Worm (Caenorhabditis elegans) whole organism, L4 larva: ENCODE results near the gene alg-4.
A peak's percentile ranks its signal among the peaks of the same experiment; 100 is the strongest.

Experiments
- T26A8.4 ChIP-seq: fragments of 200-800 bp; sonication (Bioruptor generic); IDR thresholded peaks from 2 replicates; pipeline ENCODE4 v1.3.6; 2022; ENCODE audit warnings: missing genetic modification characterization, missing compliant biosample characterization
- Y105C5A.15 ChIP-seq: fragments of 200-800 bp; sonication (Bioruptor generic); IDR thresholded peaks from 2 replicates; pipeline ENCODE4 v1.3.6; 2022; ENCODE audit warnings: missing genetic modification characterization, missing compliant biosample characterization
- Y75B8A.6 ChIP-seq: fragments of 200-800 bp; sonication (Bioruptor generic); IDR thresholded peaks from 2 replicates; pipeline ENCODE4 v1.3.6; 2022; ENCODE audit warnings: missing genetic modification reagents, missing genetic modification characterization, missing compliant biosample characterization
- ZK546.5 ChIP-seq, 2 experiments: sonication (generic microtip); optimal IDR thresholded peaks; 2 replicates each; lab custom pipeline; 2017; ENCODE audit warnings: missing biosample characterization in 2 of 2, missing genetic modification characterization in 2 of 2
- arid-1 ChIP-seq: fragments of 200-800 bp; sonication (Bioruptor generic); conservative IDR thresholded peaks from 2 replicates; pipeline ENCODE4 v1.3.6; 2022; ENCODE audit warnings: missing genetic modification reagents, missing genetic modification characterization, missing compliant biosample characterization
- ceh-44 ChIP-seq: fragments of 200-800 bp; sonication (Bioruptor generic); IDR thresholded peaks from 2 replicates; pipeline ENCODE4 v1.3.6; 2022; ENCODE audit warnings: missing genetic modification reagents, missing genetic modification characterization, missing compliant biosample characterization
- ces-1 ChIP-seq: fragments of 150-350 bp; sonication (generic microtip); optimal IDR thresholded peaks from 4 replicates; lab custom pipeline; 2014; ENCODE audit warnings: missing biosample characterization, missing genetic modification reagents, missing genetic modification characterization
- daf-16 ChIP-seq, 3 experiments: sonication (generic microtip); optimal IDR thresholded peaks; 2 replicates each; lab custom pipeline; 2016 to 2017; ENCODE audit warnings: missing genetic modification characterization in 3 of 3, missing genetic modification reagents in 3 of 3, mild to moderate bottlenecking in 2 of 3, missing compliant biosample characterization in 2 of 3, missing biosample characterization in 1 of 3, moderate library complexity in 1 of 3
- duxl-1 ChIP-seq: sonication (generic microtip); optimal IDR thresholded peaks from 2 replicates; lab custom pipeline; 2016; ENCODE audit warnings: mild to moderate bottlenecking, missing genetic modification characterization, moderate library complexity, missing compliant biosample characterization; ENCODE audit not compliant: poor library complexity
- dve-1 ChIP-seq: sonication (generic microtip); optimal IDR thresholded peaks from 2 replicates; lab custom pipeline; 2017; ENCODE audit warnings: antibody characterized with exemption, mild to moderate bottlenecking, missing genetic modification characterization, missing compliant biosample characterization; ENCODE audit not compliant: insufficient read depth
- egl-27 ChIP-seq: sonication (generic microtip); optimal IDR thresholded peaks from 3 replicates; lab custom pipeline; 2017; ENCODE audit warnings: missing biosample characterization, missing genetic modification reagents, missing genetic modification characterization
- fos-1 ChIP-seq: fragments of 150-350 bp; optimal IDR thresholded peaks from 2 replicates; lab custom pipeline; 2014; ENCODE audit warnings: missing biosample characterization, missing genetic modification characterization
- hif-1 ChIP-seq, 2 experiments: sonication (generic microtip); optimal IDR thresholded peaks; 2 replicates each; lab custom pipeline; 2016 to 2017; ENCODE audit warnings: missing compliant biosample characterization in 2 of 2, missing genetic modification characterization in 2 of 2, missing genetic modification reagents in 2 of 2, missing genotype in 2 of 2, mild to moderate bottlenecking in 1 of 2
- hlh-11 ChIP-seq: fragments of 200-800 bp; sonication (Bioruptor generic); optimal IDR thresholded peaks from 2 replicates; lab custom pipeline; 2018; ENCODE audit warnings: mild to moderate bottlenecking, missing genetic modification characterization, missing compliant biosample characterization
- hlh-30 ChIP-seq: sonication (generic microtip); optimal IDR thresholded peaks from 2 replicates; lab custom pipeline; 2017; ENCODE audit warnings: antibody characterized with exemption, mild to moderate bottlenecking, missing genetic modification characterization, missing compliant biosample characterization; ENCODE audit not compliant: insufficient read depth
- lin-1 ChIP-seq: fragments of 200-800 bp; sonication (Bioruptor generic); IDR thresholded peaks from 2 replicates; pipeline ENCODE4 v1.3.6; 2022; ENCODE audit warnings: missing genetic modification reagents, missing genetic modification characterization, missing compliant biosample characterization
- lin-38 ChIP-seq: fragments of 200-800 bp; sonication (Bioruptor generic); IDR thresholded peaks from 2 replicates; pipeline ENCODE4 v1.3.6; 2022; ENCODE audit warnings: missing genetic modification reagents, missing genetic modification characterization, missing compliant biosample characterization
- mep-1 ChIP-seq: fragments of 150-350 bp; sonication (generic microtip); optimal IDR thresholded peaks from 3 replicates; lab custom pipeline; 2014; ENCODE audit warnings: missing biosample characterization, missing genetic modification characterization
- nhr-111 ChIP-seq: fragments of 200-800 bp; sonication (Bioruptor generic); optimal IDR thresholded peaks from 2 replicates; lab custom pipeline; 2018; ENCODE audit warnings: mild to moderate bottlenecking, missing genetic modification characterization, missing compliant biosample characterization
- nhr-25 ChIP-seq: sonication (generic microtip); optimal IDR thresholded peaks from 2 replicates; lab custom pipeline; 2017; ENCODE audit warnings: missing genetic modification characterization, mild to moderate bottlenecking, missing compliant biosample characterization, antibody characterized with exemption, moderate library complexity, borderline replicate concordance; ENCODE audit not compliant: insufficient read depth
- nhr-28 ChIP-seq: fragments of 150-350 bp; optimal IDR thresholded peaks from 2 replicates; lab custom pipeline; 2014; ENCODE audit warnings: missing biosample characterization, missing genetic modification characterization
- nhr-6 ChIP-seq: fragments of 150-350 bp; optimal IDR thresholded peaks from 2 replicates; lab custom pipeline; 2014; ENCODE audit warnings: missing biosample characterization, missing genetic modification characterization
- nhr-77 ChIP-seq: fragments of 150-350 bp; optimal IDR thresholded peaks from 2 replicates; lab custom pipeline; 2014; ENCODE audit warnings: missing biosample characterization, missing genetic modification characterization
- pqm-1 ChIP-seq: sonication (generic microtip); optimal IDR thresholded peaks from 2 replicates; lab custom pipeline; 2017; ENCODE audit warnings: missing biosample characterization, missing genetic modification characterization
- rbr-2 ChIP-seq: sonication (generic microtip); optimal IDR thresholded peaks from 2 replicates; lab custom pipeline; 2016; ENCODE audit warnings: missing genotype, missing genetic modification characterization, missing compliant biosample characterization
- saeg-2 ChIP-seq: fragments of 200-800 bp; sonication (Bioruptor generic); IDR thresholded peaks from 2 replicates; pipeline ENCODE4 v1.3.6; 2022; ENCODE audit warnings: missing genetic modification reagents, missing genetic modification characterization, missing compliant biosample characterization
- sdz-12 ChIP-seq: fragments of 200-800 bp; sonication (Bioruptor generic); optimal IDR thresholded peaks from 2 replicates; lab custom pipeline; 2018; ENCODE audit warnings: mild to moderate bottlenecking, missing genetic modification characterization, missing compliant biosample characterization
- set-16 ChIP-seq: fragments of 200-800 bp; sonication (Bioruptor generic); IDR thresholded peaks from 2 replicates; pipeline ENCODE4 v1.3.6; 2022; ENCODE audit warnings: missing genetic modification reagents, missing genetic modification characterization, missing compliant biosample characterization
- snpc-1.2 ChIP-seq: fragments of 200-800 bp; sonication (Bioruptor generic); IDR thresholded peaks from 2 replicates; pipeline ENCODE4 v1.3.6; 2022; ENCODE audit warnings: missing genetic modification reagents, missing genetic modification characterization, missing compliant biosample characterization
- tag-97 ChIP-seq: fragments of 200-800 bp; sonication (Bioruptor generic); IDR thresholded peaks from 2 replicates; pipeline ENCODE4 v1.3.6; 2022; ENCODE audit warnings: missing genetic modification characterization, missing compliant biosample characterization
- unc-39 ChIP-seq: sonication (generic microtip); optimal IDR thresholded peaks from 2 replicates; lab custom pipeline; 2017; ENCODE audit warnings: missing biosample characterization, missing genetic modification characterization
- zfp-2 ChIP-seq: sonication (generic microtip); optimal IDR thresholded peaks from 2 replicates; lab custom pipeline; 2016; ENCODE audit warnings: mild to moderate bottlenecking, missing genetic modification characterization, missing compliant biosample characterization
- zip-11 ChIP-seq: fragments of 200-800 bp; sonication (Bioruptor generic); IDR thresholded peaks from 2 replicates; pipeline ENCODE4 v1.3.6; 2022; ENCODE audit warnings: missing genetic modification characterization, missing compliant biosample characterization

Gene alg-4

DNA sequence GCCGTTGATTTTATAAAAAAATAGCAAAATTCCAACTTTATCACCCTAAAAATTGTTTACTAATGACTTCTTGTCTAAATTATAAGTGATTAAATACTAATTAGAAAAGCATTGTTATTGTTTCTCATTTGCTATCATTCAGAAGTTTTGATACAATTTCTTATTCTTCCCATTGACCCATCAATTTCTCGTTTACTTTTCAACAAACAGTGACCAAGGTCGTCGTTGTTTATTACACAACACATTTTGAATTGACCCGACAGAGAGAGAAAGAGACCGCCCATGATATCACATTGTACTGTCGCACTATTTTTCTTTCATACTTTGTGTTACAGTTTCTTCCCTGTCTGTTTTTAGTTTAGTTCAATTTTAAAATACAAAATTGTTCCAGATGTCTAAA is 36.2 kb upstream of the alg-4 start, which contains the start of gene ttr-2:
TSS of gene ttr-2 (plus strand) at position 392 of the 400 bp plus-strand sequence.
- TF ChIP-seq nhr-28 (tag; lab: Kevin White, UChicago), result peak; percentile 42
- peak; percentile 2 for TF ChIP-seq mep-1
- no peak for TF ChIP-seq ceh-44

DNA sequence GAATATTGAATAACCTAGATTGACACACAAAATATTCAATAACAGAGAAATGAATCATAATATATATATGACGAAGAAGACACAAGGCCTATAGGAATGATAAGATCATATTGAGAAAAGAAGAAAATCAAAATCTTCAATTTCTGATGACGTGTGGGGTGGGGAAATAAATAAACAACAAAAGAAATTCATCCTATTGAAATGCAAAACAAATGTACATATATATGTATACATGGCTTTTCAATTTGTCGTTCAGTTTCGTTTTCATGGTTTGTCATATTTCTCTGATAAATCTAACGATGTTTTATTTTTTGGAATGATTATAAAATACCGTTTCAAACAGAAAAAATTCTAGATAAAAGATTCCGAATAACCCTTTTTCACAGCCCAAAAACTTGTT is 35.4 kb upstream of the alg-4 start, which contains the start of gene ttr-3:
TSS of gene ttr-3 (minus strand) at position 101 of the 400 bp plus-strand sequence.
- TF ChIP-seq dve-1 (tag; lab: Kevin White, UChicago), result peak; percentile 25
- TF ChIP-seq mep-1, result no peak

DNA sequence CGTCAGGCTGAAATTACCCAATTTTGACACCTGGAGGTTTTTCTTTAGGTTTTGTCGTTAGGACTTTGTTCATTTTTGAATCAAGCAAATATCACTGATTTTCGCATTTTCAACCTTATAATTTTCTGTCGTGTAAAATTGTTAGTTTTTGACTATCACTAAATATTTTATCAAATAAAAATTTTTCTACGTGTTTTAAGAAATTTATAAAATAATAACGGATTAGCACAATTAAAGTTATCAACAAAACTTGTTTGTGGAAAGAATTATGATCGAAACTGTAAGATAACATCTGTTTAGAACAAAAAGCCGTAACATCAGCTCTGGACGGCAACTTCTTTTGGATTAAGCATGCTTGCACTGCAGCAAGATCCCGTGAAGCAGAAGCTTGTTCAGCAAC is 31.6 kb upstream of the alg-4 start, which contains the start of gene cbp-2:
TSS of gene cbp-2 (plus strand) at position 301 of the 400 bp plus-strand sequence.
- TF ChIP-seq nhr-6 (tag; lab: Kevin White, UChicago) (no peak), Y75B8A.6 (GFP tag; lab: Robert Waterston, UW) (no peak), nhr-111 (GFP tag; lab: Kevin White, UChicago) (no peak), zip-11 (no peak)
- TF ChIP-seq, all 104 proteins: peak for 0

DNA sequence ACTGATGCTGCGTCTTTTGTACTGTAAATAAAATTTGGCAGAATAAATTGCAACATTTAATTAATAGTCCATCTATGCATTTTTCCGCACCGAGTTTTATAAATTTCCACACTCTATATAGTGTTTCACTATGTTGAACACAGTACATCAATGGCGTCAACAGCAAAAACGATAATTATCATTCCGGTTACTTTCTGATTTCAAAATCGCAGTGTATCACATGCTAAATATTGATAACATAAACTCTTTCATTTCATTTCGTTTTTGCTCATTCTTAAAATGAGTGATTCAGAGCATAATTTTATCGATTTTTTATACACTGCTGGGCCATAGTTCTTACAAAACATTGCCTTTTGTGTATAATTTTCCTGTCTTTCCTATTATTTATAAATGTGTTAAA is 31.1 kb upstream of the alg-4 start:
- TF ChIP-seq daf-16 (GFP tag; optimal IDR thresholded peaks at IDR 0.05; lab: Kevin White, UChicago), result no peak
- peak; percentile 86 for TF ChIP-seq daf-16 (tag; optimal IDR thresholded peaks at IDR 0.05; lab: Kevin White, UChicago)
- no peak for TF ChIP-seq zfp-2 (tag; lab: Kevin White, UChicago)
- no peak for TF ChIP-seq tag-97 (GFP tag; lab: Robert Waterston, UW)
- peak; percentile 56 for TF ChIP-seq nhr-28 (tag; lab: Kevin White, UChicago)
- TF ChIP-seq pqm-1, result peak; percentile 9
- peak; percentile 11 for TF ChIP-seq nhr-77
- TF ChIP-seq fos-1 (tag; lab: Kevin White, UChicago), result no peak
- no peak for TF ChIP-seq lin-1 (GFP tag; lab: Robert Waterston, UW)
- peak; percentile 11 for TF ChIP-seq hlh-11 (tag; lab: Kevin White, UChicago)
- no peak for TF ChIP-seq T26A8.4
- no peak for TF ChIP-seq snpc-1.2 (GFP tag; lab: Robert Waterston, UW)
- TF ChIP-seq sdz-12 (GFP tag; lab: Kevin White, UChicago), result no peak
- TF ChIP-seq dve-1 (tag; lab: Kevin White, UChicago), result peak; percentile 38
- no peak for TF ChIP-seq lin-38 (GFP tag; lab: Robert Waterston, UW)
- TF ChIP-seq hlh-30 (tag; lab: Kevin White, UChicago), result peak; percentile 16

DNA sequence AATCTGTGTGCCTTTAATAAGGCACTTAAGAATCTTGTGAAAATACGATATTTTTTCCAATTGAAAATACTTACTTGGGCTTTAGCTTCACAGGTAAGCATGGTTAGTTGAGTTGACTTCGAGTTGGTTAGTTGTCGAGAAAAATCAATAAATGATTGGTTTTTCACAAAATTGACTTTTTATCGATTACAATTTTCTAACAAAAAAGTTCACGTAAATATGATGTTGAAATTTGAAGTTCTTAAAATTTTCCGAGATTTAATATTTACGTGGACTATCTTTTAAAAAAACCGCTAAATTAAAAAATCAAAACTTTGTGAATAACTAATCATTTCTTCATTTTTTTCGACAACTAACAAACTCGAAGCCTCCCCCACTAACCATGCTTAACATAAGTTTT is 29.5 kb upstream of the alg-4 start, which contains the start of gene F40F12.3:
TSS of gene F40F12.3 (minus strand) at position 101 of the 400 bp plus-strand sequence.
- TF ChIP-seq unc-39 (tag; lab: Kevin White, UChicago) (no peak), saeg-2 (no peak), nhr-25 (no peak), set-16 (no peak), egl-27 (tag; lab: Kevin White, UChicago) (no peak), hif-1 (tag; optimal IDR thresholded peaks at IDR 0.05; lab: Kevin White, UChicago) (no peak), arid-1 (no peak), ZK546.5 (tag; optimal IDR thresholded peaks at IDR 0.05; lab: Kevin White, UChicago) (no peak), sdz-12 (GFP tag; lab: Kevin White, UChicago) (no peak), Y105C5A.15 (GFP tag; lab: Robert Waterston, UW) (no peak), rbr-2 (tag; lab: Kevin White, UChicago) (no peak), duxl-1 (tag; lab: Kevin White, UChicago) (no peak), ces-1 (GFP tag; lab: Kevin White, UChicago) (no peak)
- TF ChIP-seq, all 104 proteins: peak for 0
